Worm (Caenorhabditis elegans) whole organism, L1 larva: ENCODE measurements around the gene chil-14.

ENCODE experiments used
- C16A3.4 ChIP-seq: fragments of 150-350 bp; optimal IDR thresholded peaks from 2 replicates; lab custom pipeline; 2014; ENCODE audit warnings: missing biosample characterization, missing genetic modification characterization
- aha-1 ChIP-seq: fragments of 150-350 bp; optimal IDR thresholded peaks from 2 replicates; lab custom pipeline; 2014; ENCODE audit warnings: missing biosample characterization, missing genetic modification characterization
- ama-1 ChIP-seq: fragments of 150-350 bp; optimal IDR thresholded peaks from 2 replicates; lab custom pipeline; 2014
- ceh-82 ChIP-seq, 3 experiments: fragments of 150-350 bp in 1 of 3; sonication (generic microtip) in 2 of 3; optimal IDR thresholded peaks; 2 replicates each; lab custom pipeline; 2014 to 2017; ENCODE audit warnings: missing biosample characterization in 3 of 3, missing genetic modification characterization in 3 of 3
- dpl-1 ChIP-seq, 3 experiments: fragments of 150-350 bp in 2 of 3; sonication (generic microtip) in 1 of 3; optimal IDR thresholded peaks; 2 replicates each; lab custom pipeline; 2014 to 2017; ENCODE audit warnings: missing biosample characterization in 3 of 3, missing genetic modification characterization in 3 of 3, missing genetic modification reagents in 3 of 3
- dsc-1 ChIP-seq: sonication (generic microtip); optimal IDR thresholded peaks from 2 replicates; lab custom pipeline; 2016; ENCODE audit warnings: mild to moderate bottlenecking, missing genetic modification characterization, missing compliant biosample characterization
- efl-1 ChIP-seq, 4 experiments: fragments of 150-350 bp; optimal IDR thresholded peaks in 3 of 4; peaks in 1 of 4; 1 replicate in 1 of 4; 2 replicates in 3 of 4; lab custom pipeline; 2014; ENCODE audit warnings: missing biosample characterization in 2 of 4, missing genetic modification characterization in 2 of 4, missing genetic modification reagents in 2 of 4
- efl-3 ChIP-seq: fragments of 200-800 bp; sonication (Bioruptor generic); optimal IDR thresholded peaks from 2 replicates; lab custom pipeline; 2018; ENCODE audit warnings: mild to moderate bottlenecking, missing genetic modification characterization, missing compliant biosample characterization
- egl-13 ChIP-seq: sonication (generic microtip); optimal IDR thresholded peaks from 2 replicates; lab custom pipeline; 2016; ENCODE audit warnings: missing genotype, missing genetic modification reagents, missing genetic modification characterization, missing compliant biosample characterization
- elt-2 ChIP-seq: sonication (generic microtip); optimal IDR thresholded peaks from 2 replicates; lab custom pipeline; 2016; ENCODE audit warnings: missing genetic modification characterization, mild to moderate bottlenecking, inconsistent platforms, missing compliant biosample characterization, missing genetic modification reagents
- elt-3 ChIP-seq, 6 experiments: fragments of 150-350 bp in 1 of 6; sonication (generic microtip); optimal IDR thresholded peaks; 2 replicates each; lab custom pipeline; 2017 to 2018; ENCODE audit warnings: missing biosample characterization in 6 of 6, missing genetic modification characterization in 6 of 6, inconsistent platforms in 1 of 6
- fkh-8 ChIP-seq: sonication (generic microtip); optimal IDR thresholded peaks from 2 replicates; lab custom pipeline; 2016; ENCODE audit warnings: mild to moderate bottlenecking, missing genetic modification characterization, missing compliant biosample characterization
- hlh-4 ChIP-seq: sonication (generic microtip); optimal IDR thresholded peaks from 2 replicates; lab custom pipeline; 2016; ENCODE audit warnings: mild to moderate bottlenecking, missing genetic modification characterization, missing compliant biosample characterization
- isw-1 ChIP-seq: fragments of 200-800 bp; sonication (Bioruptor generic); IDR thresholded peaks from 2 replicates; pipeline ENCODE4 v1.3.6; 2022; ENCODE audit warnings: missing genetic modification characterization, missing compliant biosample characterization
- jun-1 ChIP-seq: fragments of 150-350 bp; optimal IDR thresholded peaks from 2 replicates; lab custom pipeline; 2014; ENCODE audit warnings: missing biosample characterization, missing genetic modification reagents, missing genetic modification characterization
- lin-13 ChIP-seq: fragments of 150-350 bp; optimal IDR thresholded peaks from 2 replicates; lab custom pipeline; 2014; ENCODE audit warnings: missing biosample characterization, missing genetic modification reagents, missing genetic modification characterization
- lin-35 ChIP-seq, 2 experiments: fragments of 150-350 bp; optimal IDR thresholded peaks; 2 replicates each; lab custom pipeline; 2014; ENCODE audit warnings: missing biosample characterization in 2 of 2, missing genetic modification characterization in 2 of 2, missing genetic modification reagents in 2 of 2
- lsy-2 ChIP-seq, 2 experiments: fragments of 150-350 bp; optimal IDR thresholded peaks; 2 replicates each; lab custom pipeline; 2014; ENCODE audit warnings: missing biosample characterization in 2 of 2, missing genetic modification characterization in 2 of 2
- mdl-1 ChIP-seq, 2 experiments: fragments of 150-350 bp; optimal IDR thresholded peaks; 2 replicates each; lab custom pipeline; 2014 to 2017; ENCODE audit warnings: missing biosample characterization in 2 of 2, missing genetic modification characterization in 2 of 2, inconsistent platforms in 1 of 2
- mep-1 ChIP-seq: fragments of 150-350 bp; optimal IDR thresholded peaks from 2 replicates; lab custom pipeline; 2014; ENCODE audit warnings: missing biosample characterization, missing genetic modification characterization
- nhr-11 ChIP-seq: fragments of 150-350 bp; optimal IDR thresholded peaks from 2 replicates; lab custom pipeline; 2014; ENCODE audit warnings: missing biosample characterization, missing genetic modification characterization
- nhr-20 ChIP-seq: sonication (generic microtip); optimal IDR thresholded peaks from 2 replicates; lab custom pipeline; 2016; ENCODE audit warnings: mild to moderate bottlenecking, missing genetic modification characterization, missing compliant biosample characterization
- nhr-47 ChIP-seq: sonication (generic microtip); optimal IDR thresholded peaks from 2 replicates; lab custom pipeline; 2016; ENCODE audit warnings: mild to moderate bottlenecking, missing genetic modification characterization, moderate library complexity, missing compliant biosample characterization
- nhr-71 ChIP-seq: sonication (generic microtip); optimal IDR thresholded peaks from 2 replicates; lab custom pipeline; 2016; ENCODE audit warnings: mild to moderate bottlenecking, missing genetic modification characterization, moderate library complexity, missing compliant biosample characterization
- nhr-77 ChIP-seq: fragments of 150-350 bp; optimal IDR thresholded peaks from 2 replicates; lab custom pipeline; 2014; ENCODE audit warnings: missing biosample characterization, missing genetic modification characterization
- nhr-85 ChIP-seq: sonication (generic microtip); peaks from one replicate; lab custom pipeline; 2016; ENCODE audit warnings: missing genetic modification characterization, inconsistent platforms, missing compliant biosample characterization
- pag-3 ChIP-seq: sonication (generic microtip); optimal IDR thresholded peaks from 2 replicates; lab custom pipeline; 2017; ENCODE audit warnings: missing genetic modification characterization, mild to moderate bottlenecking, missing compliant biosample characterization, antibody characterized with exemption, borderline replicate concordance; ENCODE audit not compliant: insufficient read depth
- snpc-4 ChIP-seq: fragments of 150-350 bp; optimal IDR thresholded peaks from 2 replicates; lab custom pipeline; 2014; ENCODE audit warnings: missing biosample characterization, missing genetic modification characterization
- snu-23 ChIP-seq: sonication (generic microtip); optimal IDR thresholded peaks from 2 replicates; lab custom pipeline; 2016; ENCODE audit warnings: missing genetic modification characterization, missing compliant biosample characterization
- sox-4 ChIP-seq: sonication (generic microtip); optimal IDR thresholded peaks from 2 replicates; lab custom pipeline; 2016; ENCODE audit warnings: missing genetic modification characterization, missing compliant biosample characterization
- xbp-1 ChIP-seq: sonication (generic microtip); optimal IDR thresholded peaks from 2 replicates; lab custom pipeline; 2016; ENCODE audit warnings: missing genetic modification characterization, missing compliant biosample characterization

chil-14 gene

ce11 chrV:1455280-1455679 is 418 bp downstream of the chil-14 start:
- TF ChIP-seq efl-3 (GFP tag; lab: Kevin White, UChicago) (no peak), snpc-4 (tag; lab: Kevin White, UChicago) (peak; percentile 55)
- TF ChIP-seq, all 84 proteins: peak for 1

DNA sequence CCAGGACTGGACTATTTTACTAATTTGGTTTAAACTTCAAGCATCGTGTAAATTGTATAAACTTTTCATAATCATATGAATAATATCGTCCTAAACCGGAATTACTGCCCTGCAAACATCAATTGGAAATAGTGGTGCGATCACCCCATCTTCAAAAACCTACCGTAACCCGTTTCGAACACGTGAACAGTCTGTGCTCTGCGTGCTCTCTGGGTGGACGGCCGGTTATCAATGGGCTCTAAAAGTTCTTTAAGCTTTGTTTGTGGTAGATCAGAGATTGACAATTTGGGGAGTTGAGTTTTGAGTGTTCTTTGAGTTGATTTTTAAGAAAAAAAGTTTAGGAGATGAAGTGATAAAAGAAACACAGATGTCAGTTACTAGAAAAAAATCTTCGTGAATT is 1.8 kb downstream of the chil-14 start:
- TF ChIP-seq lsy-2 (tag; optimal IDR thresholded peaks at IDR 0.05; lab: Kevin White, UChicago) (peak in 1 of 2 experiments; percentile 54), efl-1 (optimal IDR thresholded peaks at IDR 0.05; lab: Kevin White, UChicago) (no peak), efl-1 (GFP tag; optimal IDR thresholded peaks at IDR 0.05 in 1 of 2; lab: Kevin White, UChicago) (peak in 1 of 2 experiments; percentile 81), lin-35 (GFP tag; optimal IDR thresholded peaks at IDR 0.05; lab: Kevin White, UChicago) (peak in 1 of 2 experiments; percentile 16), pag-3 (tag; lab: Kevin White, UChicago) (no peak), ama-1 (lab: Kevin White, UChicago) (no peak), nhr-85 (tag; lab: Kevin White, UChicago) (no peak)

DNA sequence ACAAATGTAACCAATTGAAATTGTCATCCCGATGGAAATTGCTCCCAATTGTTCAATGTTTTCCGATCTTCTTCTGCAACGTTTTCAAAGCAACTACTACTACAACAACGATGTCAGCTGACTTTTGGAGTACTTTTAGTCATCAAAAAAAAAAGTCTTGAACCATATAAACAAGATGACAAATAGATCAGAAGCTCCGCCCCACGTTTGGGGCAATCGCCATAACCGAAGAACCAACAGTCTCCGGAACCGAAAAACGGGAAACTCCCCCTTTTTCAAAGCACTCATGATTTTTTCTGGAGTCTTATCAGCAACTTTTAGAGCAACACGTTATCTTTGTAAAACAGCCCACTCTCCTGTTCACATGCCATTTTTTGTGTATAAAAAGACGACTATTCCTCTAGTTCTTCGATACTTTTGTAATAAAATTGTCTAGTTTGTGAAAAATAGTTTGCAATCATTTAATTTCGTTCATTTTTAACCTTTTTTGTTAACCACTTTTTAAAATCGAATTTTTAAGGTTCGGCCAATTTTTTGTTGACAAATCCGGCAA is 4.6 kb downstream of the chil-14 start:
- TF ChIP-seq egl-13 (tag; lab: Kevin White, UChicago) (no peak), efl-1 (optimal IDR thresholded peaks at IDR 0.05; lab: Kevin White, UChicago) (no peak), efl-1 (GFP tag; optimal IDR thresholded peaks at IDR 0.05 in 1 of 2; lab: Kevin White, UChicago) (peak in 1 of 2 experiments; percentile 91), dsc-1 (tag; lab: Kevin White, UChicago) (no peak), nhr-20 (tag; lab: Kevin White, UChicago) (peak; percentile 18), elt-2 (tag; lab: Kevin White, UChicago) (peak; percentile 79), lin-35 (GFP tag; optimal IDR thresholded peaks at IDR 0.05; lab: Kevin White, UChicago) (peak in 1 of 2 experiments; percentile 12), jun-1 (tag; lab: Kevin White, UChicago) (peak; percentile 44)

DNA sequence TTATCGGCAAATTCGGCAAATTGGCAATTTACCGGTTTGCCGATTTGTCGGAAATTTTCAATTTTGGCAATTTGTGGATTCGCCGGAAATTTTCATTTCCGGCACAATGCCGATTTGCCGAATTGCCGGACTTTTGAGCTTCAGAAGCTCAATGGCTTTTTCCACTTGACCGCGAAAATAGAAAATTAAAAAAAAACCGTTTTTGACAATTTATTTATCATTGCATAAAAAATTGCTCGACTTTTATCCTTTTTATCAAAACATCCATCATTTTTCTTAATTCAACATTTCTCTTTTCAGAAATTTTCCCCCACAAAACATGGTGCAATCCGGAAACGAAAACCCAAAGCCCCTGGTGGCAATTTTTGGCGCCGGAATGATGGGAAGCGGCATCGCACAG is 5.2 kb downstream of the chil-14 start, which contains the start of gene hacd-1:
Gene hacd-1 (plus strand): TSS at position 301 of the 400 bp plus-strand sequence.
- no peak for TF ChIP-seq sox-4
- no peak for TF ChIP-seq xbp-1 (tag; lab: Kevin White, UChicago)
- TF ChIP-seq dpl-1 (GFP tag; optimal IDR thresholded peaks at IDR 0.05; lab: Kevin White, UChicago), result no peak
- TF ChIP-seq lin-13 (GFP tag; lab: Kevin White, UChicago), result no peak
- TF ChIP-seq, all 84 proteins: peak for 0

- no peak for TF ChIP-seq snu-23
- peak; percentile 10 for TF ChIP-seq elt-2 (tag; lab: Kevin White, UChicago)
These were observed 9.7 kb downstream of the chil-14 start, which contains the start of the genes fpn-1.2 and pqn-54 for ce11 chrV:1464543-1465040. Gene fpn-1.2, minus strand, starts transcription at chrV:1464699. Gene pqn-54, plus strand, starts transcription at chrV:1464990.

DNA sequence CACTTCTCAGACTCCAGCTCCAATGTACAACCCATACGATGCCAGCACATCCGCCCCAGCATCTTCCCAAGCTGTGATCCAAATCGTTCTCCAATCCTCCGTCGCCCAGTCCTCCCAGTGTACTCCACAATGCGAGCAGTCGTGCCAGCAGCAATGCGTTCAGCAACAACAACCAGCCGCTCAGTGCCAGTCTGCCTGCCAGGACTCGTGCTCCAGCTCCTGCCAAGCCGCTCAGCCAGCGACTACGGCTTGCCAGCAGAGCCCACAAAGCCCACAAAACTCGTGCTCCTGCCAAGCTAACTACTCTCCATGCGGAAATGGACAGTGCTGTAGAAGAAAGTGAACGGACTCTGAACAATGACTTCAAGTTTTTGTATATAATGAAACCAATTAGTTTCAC is 11.1 kb downstream of the chil-14 start:
- no peak for TF ChIP-seq efl-1 (optimal IDR thresholded peaks at IDR 0.05; lab: Kevin White, UChicago)
- peak in 1 of 2 experiments; percentile 40 for TF ChIP-seq efl-1 (GFP tag; optimal IDR thresholded peaks at IDR 0.05 in 1 of 2; lab: Kevin White, UChicago)
- no peak for TF ChIP-seq elt-3 (tag; optimal IDR thresholded peaks at IDR 0.05; lab: Kevin White, UChicago)

ce11 chrV:1466949-1467348 is 12.1 kb downstream of the chil-14 start:
- TF ChIP-seq aha-1 (tag; lab: Kevin White, UChicago) (no peak), snu-23 (peak; percentile 26), lsy-2 (tag; optimal IDR thresholded peaks at IDR 0.05; lab: Kevin White, UChicago) (peak in 1 of 2 experiments; percentile 3), hlh-4 (tag; lab: Kevin White, UChicago) (no peak), mep-1 (tag; lab: Kevin White, UChicago) (no peak), nhr-11 (tag; lab: Kevin White, UChicago) (no peak), nhr-71 (peak; percentile 43), lin-35 (GFP tag; optimal IDR thresholded peaks at IDR 0.05; lab: Kevin White, UChicago) (peak; percentile 11 to 62), dsc-1 (tag; lab: Kevin White, UChicago) (no peak), isw-1 (GFP tag; lab: Robert Waterston, UW) (no peak), C16A3.4 (tag; lab: Kevin White, UChicago) (peak; percentile 10), dpl-1 (GFP tag; optimal IDR thresholded peaks at IDR 0.05; lab: Kevin White, UChicago) (peak in 1 of 3 experiments; percentile 30), snpc-4 (tag; lab: Kevin White, UChicago) (no peak), nhr-77 (no peak), mdl-1 (tag; optimal IDR thresholded peaks at IDR 0.05; lab: Kevin White, UChicago) (peak in 1 of 2 experiments; percentile 11), fkh-8 (tag; lab: Kevin White, UChicago) (peak; percentile 55), xbp-1 (tag; lab: Kevin White, UChicago) (no peak), efl-1 (optimal IDR thresholded peaks at IDR 0.05; lab: Kevin White, UChicago) (peak; percentile 8 to 17), efl-1 (GFP tag; optimal IDR thresholded peaks at IDR 0.05 in 1 of 2; lab: Kevin White, UChicago) (peak in 1 of 2 experiments; percentile 71), efl-3 (GFP tag; lab: Kevin White, UChicago) (no peak), jun-1 (tag; lab: Kevin White, UChicago) (no peak), ceh-82 (tag; optimal IDR thresholded peaks at IDR 0.05; lab: Kevin White, UChicago) (peak in 2 of 3 experiments; percentile 6 to 15), nhr-47 (peak; percentile 8), nhr-20 (tag; lab: Kevin White, UChicago) (peak; percentile 21), egl-13 (tag; lab: Kevin White, UChicago) (no peak)
